Fruit fly (Drosophila melanogaster): ENCODE data around the gene CG6527.
A peak's percentile ranks its signal among the peaks of the same experiment; 100 is the strongest.

The CG6527 gene

DNA sequence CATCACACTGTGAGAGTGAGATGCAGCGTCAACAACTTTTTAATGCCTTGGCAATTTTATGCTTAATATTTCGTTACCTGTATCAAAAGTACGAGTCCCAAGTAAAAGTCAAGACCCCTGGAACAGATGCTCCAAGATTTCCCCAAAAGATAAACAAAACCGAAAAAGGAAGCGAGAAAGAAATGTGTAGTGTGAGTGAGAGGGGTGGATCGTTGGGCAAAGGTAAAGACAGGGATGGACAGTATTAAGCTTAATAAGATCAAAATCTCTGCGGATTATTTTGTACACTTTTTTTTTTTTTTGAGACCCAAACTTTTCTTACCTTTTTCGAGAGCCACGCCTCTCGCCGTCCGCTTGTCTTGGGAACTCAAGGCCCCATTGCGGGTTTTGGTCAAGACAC, 23.8 kb downstream of the CG6527 start:
- peak; percentile 66 for TF ChIP-seq svp (GFP tag)
- TF ChIP-seq CG10631 (GFP tag; optimal IDR thresholded peaks at IDR 0.05): no peak
- TF ChIP-seq Blimp-1 (GFP tag; optimal IDR thresholded peaks at IDR 0.05): peak; percentile 46

DNA sequence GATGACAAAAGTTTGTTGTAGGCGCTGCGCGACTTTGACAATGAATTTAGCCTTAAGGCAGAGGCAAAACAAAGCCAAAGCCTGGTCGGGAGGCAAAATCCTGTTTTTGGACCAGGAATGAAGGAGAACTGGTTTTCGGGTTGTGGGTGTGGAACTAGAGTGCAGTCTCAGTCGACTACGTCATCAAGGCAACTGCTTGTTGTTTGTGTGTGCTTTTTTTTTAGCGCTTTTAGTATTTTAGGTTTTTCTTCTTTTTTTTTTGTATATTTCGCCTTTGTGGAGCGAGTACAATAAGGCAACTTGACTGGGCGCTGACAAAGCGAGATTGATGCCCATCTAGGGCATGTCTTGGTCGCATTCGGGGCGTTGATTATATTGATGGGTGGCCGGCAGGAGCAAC, 25.0 kb downstream of the CG6527 start:
- 0 out of 3 replicates have a peak, but pooled peaks have one; percentile 49 for TF ChIP-seq CG6163 (GFP tag; IDR thresholded peaks at IDR 0.05)
- peak; percentile 45 for TF ChIP-seq spab (GFP tag; optimal IDR thresholded peaks at IDR 0.05)
- TF ChIP-seq CG3032 (tag; optimal IDR thresholded peaks at IDR 0.05): peak; percentile 1
- TF ChIP-seq Eip78C (GFP tag): peak; percentile 60
- TF ChIP-seq dsx (GFP tag; optimal IDR thresholded peaks at IDR 0.05; ENCODE audit: poor library complexity, severe bottlenecking): peak; percentile 18
- no peak for TF ChIP-seq Eip75B (GFP tag; optimal IDR thresholded peaks at IDR 0.05)
- peak; percentile 16 for TF ChIP-seq Ets96B (tag; optimal IDR thresholded peaks at IDR 0.05)
- peak; percentile 19 for TF ChIP-seq CG1621 (tag; optimal IDR thresholded peaks at IDR 0.05)
- peak; percentile 71 for TF ChIP-seq CG6808 (GFP tag; optimal IDR thresholded peaks at IDR 0.05)
- no peak for TF ChIP-seq Sox15 (GFP tag; optimal IDR thresholded peaks at IDR 0.05)
- no peak for TF ChIP-seq Lpt (GFP tag; optimal IDR thresholded peaks at IDR 0.05)
- peak; percentile 84 for TF ChIP-seq CG9139 (GFP tag; optimal IDR thresholded peaks at IDR 0.05)
- peak; percentile 15 for TF ChIP-seq fd59A (GFP tag; optimal IDR thresholded peaks at IDR 0.05)
- TF ChIP-seq svp (GFP tag): no peak
- TF ChIP-seq ss (GFP tag; optimal IDR thresholded peaks at IDR 0.05): peak; percentile 75
- TF ChIP-seq CG8632 (GFP tag; optimal IDR thresholded peaks at IDR 0.05): peak; percentile 9
- TF ChIP-seq OdsH (GFP tag; optimal IDR thresholded peaks at IDR 0.05): no peak
- peak; percentile 42 for TF ChIP-seq CG10669 (GFP tag; optimal IDR thresholded peaks at IDR 0.05)

DNA sequence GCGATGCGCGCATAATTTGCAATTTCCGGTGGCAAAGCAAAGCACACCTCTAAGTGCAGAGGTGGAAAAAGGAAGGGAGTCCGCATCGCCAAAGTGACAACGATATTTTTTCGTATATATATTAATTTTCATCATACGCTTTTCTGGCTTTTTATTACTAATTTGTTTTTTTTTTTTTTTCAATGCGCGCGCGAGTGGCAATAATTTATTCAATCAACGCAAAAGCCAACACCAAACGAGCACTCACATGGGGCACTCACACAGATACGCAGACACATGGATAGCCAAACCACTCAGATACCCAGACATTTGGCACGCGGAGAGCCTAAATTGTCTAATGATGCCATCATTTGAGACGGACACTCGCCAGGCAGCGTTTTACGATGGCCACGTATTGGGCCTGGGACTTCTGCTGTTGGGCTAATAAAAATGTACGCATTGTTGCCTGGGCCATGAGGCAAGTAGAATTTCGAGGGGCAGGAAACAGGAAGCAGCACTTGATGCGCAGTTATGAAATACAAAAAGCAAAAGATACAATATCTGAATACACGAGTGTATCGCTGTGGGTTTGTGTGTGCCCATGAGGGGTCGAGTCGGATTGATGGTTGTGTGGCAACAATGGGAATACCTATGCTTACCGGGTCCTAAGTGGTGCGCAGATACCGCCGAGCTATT, 26.8 kb downstream of the CG6527 start:
- TF ChIP-seq svp (GFP tag) (peak; percentile 30), ss (GFP tag; optimal IDR thresholded peaks at IDR 0.05) (no peak), CG8119 (GFP tag; IDR thresholded peaks at IDR 0.05) (no peak), Eip78C (GFP tag) (peak; percentile 10)

DNA sequence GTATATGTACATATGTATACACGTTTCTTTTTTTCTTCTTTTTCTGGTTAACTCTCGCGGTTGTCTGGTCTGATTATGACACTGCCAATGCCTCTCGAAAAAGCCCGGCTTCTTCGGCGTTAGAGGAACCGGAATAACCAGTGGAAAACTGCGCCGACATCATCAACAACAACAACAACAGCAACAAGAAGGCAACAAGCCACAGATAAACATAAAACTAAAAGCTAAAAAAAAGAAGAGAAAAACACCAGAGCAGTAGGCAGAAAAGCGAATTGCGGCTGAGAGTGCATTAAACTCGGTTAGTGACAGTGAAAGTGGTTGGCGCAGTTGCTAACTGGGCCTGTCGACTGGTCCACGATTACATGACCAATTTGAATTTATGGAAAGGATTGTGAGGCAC, 27.8 kb downstream of the CG6527 start:
- TF ChIP-seq lz (GFP tag; optimal IDR thresholded peaks at IDR 0.05): no peak
- no peak for TF ChIP-seq dac (GFP tag; optimal IDR thresholded peaks at IDR 0.05)
- TF ChIP-seq CG31627 (GFP tag; optimal IDR thresholded peaks at IDR 0.05): no peak
- TF ChIP-seq CG6276 (GFP tag; optimal IDR thresholded peaks at IDR 0.05): peak; percentile 55
- no peak for TF ChIP-seq cyc (GFP tag; optimal IDR thresholded peaks at IDR 0.05)
- TF ChIP-seq Eip78C (GFP tag): peak; percentile 53
- TF ChIP-seq CG6163 (GFP tag; IDR thresholded peaks at IDR 0.05): peak; percentile 42; the same call in 1 of the 3 replicates
- no peak for TF ChIP-seq Sox102F (GFP tag; optimal IDR thresholded peaks at IDR 0.05)
- peak; percentile 6 to 31 for TF ChIP-seq ss (GFP tag; optimal IDR thresholded peaks at IDR 0.05)
- TF ChIP-seq Hr4 (GFP tag; optimal IDR thresholded peaks at IDR 0.05): no peak
- TF ChIP-seq pdm3 (GFP tag; optimal IDR thresholded peaks at IDR 0.05): no peak
- peak; percentile 32 for TF ChIP-seq CG6808 (GFP tag; optimal IDR thresholded peaks at IDR 0.05)
- TF ChIP-seq CG8119 (GFP tag; IDR thresholded peaks at IDR 0.05): peak; percentile 62
- peak; percentile 45; the same call in 1 of the 2 replicates for TF ChIP-seq CG15336 (GFP tag; IDR thresholded peaks at IDR 0.05)
- peak; percentile 34 for TF ChIP-seq Lpt (GFP tag; optimal IDR thresholded peaks at IDR 0.05)
- no peak for TF ChIP-seq CG34406 (GFP tag; optimal IDR thresholded peaks at IDR 0.05)
- TF ChIP-seq CG10631 (GFP tag; optimal IDR thresholded peaks at IDR 0.05): no peak
- TF ChIP-seq vri (GFP tag; optimal IDR thresholded peaks at IDR 0.05): peak; percentile 31
- no peak for TF ChIP-seq CG7368 (GFP tag; optimal IDR thresholded peaks at IDR 0.05)
- no peak for TF ChIP-seq CG4318 (GFP tag; optimal IDR thresholded peaks at IDR 0.05)
- peak; percentile 93 for TF ChIP-seq Blimp-1 (GFP tag; optimal IDR thresholded peaks at IDR 0.05)
- peak in 1 of 2 experiments; percentile 2 for TF ChIP-seq salr (GFP tag; optimal IDR thresholded peaks at IDR 0.05)

All from whole organism, prepupa.